Worm (Caenorhabditis elegans) whole organism, L1 larva: ENCODE data around the gene vang-1.

Experiments
- ama-1 ChIP-seq: fragments of 150-350 bp; optimal IDR thresholded peaks from 2 replicates; lab custom pipeline; 2014
- dpl-1 ChIP-seq, 3 experiments: fragments of 150-350 bp in 2 of 3; sonication (generic microtip) in 1 of 3; optimal IDR thresholded peaks; 2 replicates each; lab custom pipeline; 2014 to 2017; ENCODE audit warnings: missing biosample characterization in 3 of 3, missing genetic modification characterization in 3 of 3, missing genetic modification reagents in 3 of 3
- fkh-10 ChIP-seq: sonication (generic microtip); optimal IDR thresholded peaks from 2 replicates; lab custom pipeline; 2017; ENCODE audit warnings: missing biosample characterization, missing genetic modification reagents, missing genetic modification characterization
- hpl-2 ChIP-seq: fragments of 150-350 bp; optimal IDR thresholded peaks from 2 replicates; lab custom pipeline; 2014; ENCODE audit warnings: missing biosample characterization, missing genetic modification reagents, missing genetic modification characterization
- nhr-77 ChIP-seq: fragments of 150-350 bp; optimal IDR thresholded peaks from 2 replicates; lab custom pipeline; 2014; ENCODE audit warnings: missing biosample characterization, missing genetic modification characterization
- pag-3 ChIP-seq: sonication (generic microtip); optimal IDR thresholded peaks from 2 replicates; lab custom pipeline; 2017; ENCODE audit warnings: missing genetic modification characterization, mild to moderate bottlenecking, missing compliant biosample characterization, antibody characterized with exemption, borderline replicate concordance; ENCODE audit not compliant: insufficient read depth
- pax-3 ChIP-seq: fragments of 200-800 bp; sonication (Bioruptor generic); optimal IDR thresholded peaks from 2 replicates; lab custom pipeline; 2018; ENCODE audit warnings: mild to moderate bottlenecking, missing genetic modification characterization, moderate library complexity, missing compliant biosample characterization
- pqm-1 ChIP-seq: sonication (generic microtip); optimal IDR thresholded peaks from 3 replicates; lab custom pipeline; 2017; ENCODE audit warnings: missing biosample characterization, missing genetic modification characterization
- snpc-4 ChIP-seq: fragments of 150-350 bp; optimal IDR thresholded peaks from 2 replicates; lab custom pipeline; 2014; ENCODE audit warnings: missing biosample characterization, missing genetic modification characterization
- sptf-1 ChIP-seq: fragments of 150-350 bp; optimal IDR thresholded peaks from 2 replicates; lab custom pipeline; 2014; ENCODE audit warnings: missing biosample characterization, missing genetic modification characterization
- unc-98 ChIP-seq: fragments of 200-800 bp; sonication (Bioruptor generic); IDR thresholded peaks from 2 replicates; pipeline ENCODE4 v1.3.6; 2022; ENCODE audit warnings: missing genetic modification characterization, missing compliant biosample characterization
- zag-1 ChIP-seq: fragments of 150-350 bp; optimal IDR thresholded peaks from 2 replicates; lab custom pipeline; 2014; ENCODE audit warnings: missing biosample characterization, missing genetic modification characterization

- TF ChIP-seq pag-3 (tag; lab: Kevin White, UChicago): no peak
- no peak for TF ChIP-seq unc-98 (GFP tag; lab: Robert Waterston, UW)
- no peak for TF ChIP-seq zag-1 (tag; lab: Kevin White, UChicago)
- TF ChIP-seq sptf-1 (tag; lab: Kevin White, UChicago): no peak
- no peak for TF ChIP-seq nhr-77 (tag; lab: Kevin White, UChicago)
- TF ChIP-seq pqm-1 (tag; lab: Kevin White, UChicago): no peak
- TF ChIP-seq snpc-4 (tag; lab: Kevin White, UChicago): no peak
- TF ChIP-seq pax-3 (tag; lab: Kevin White, UChicago): no peak
- no peak for TF ChIP-seq hpl-2 (GFP tag; lab: Kevin White, UChicago)
- no peak for TF ChIP-seq fkh-10
- no peak for TF ChIP-seq dpl-1 (GFP tag; optimal IDR thresholded peaks at IDR 0.05; lab: Kevin White, UChicago)
- no peak for TF ChIP-seq ama-1 (lab: Kevin White, UChicago)
Measured at ce11 chrX:2900897-2901496, 15.3 kb downstream of the vang-1 start.
